Fruit fly (Drosophila melanogaster) whole organism, prepupa: ENCODE data around the gene CG34130.

Source experiments
- Blimp-1 ChIP-seq: fragments of 200-800 bp; sonication (Bioruptor generic); optimal IDR thresholded peaks from 3 replicates; lab custom pipeline; 2017; ENCODE audit warnings: missing biosample characterization, missing genetic modification characterization, mild to moderate bottlenecking, moderate library complexity, missing genetic modification reagents
- CG10631 ChIP-seq: fragments of 200-800 bp; sonication (Bioruptor generic); optimal IDR thresholded peaks from 2 replicates; lab custom pipeline; 2016; ENCODE audit warnings: missing biosample characterization, missing genetic modification characterization
- CG10669 ChIP-seq: fragments of 200-800 bp; sonication (Bioruptor generic); optimal IDR thresholded peaks from 3 replicates; lab custom pipeline; 2018; ENCODE audit warnings: missing biosample characterization, mild to moderate bottlenecking, missing genetic modification characterization, moderate library complexity
- CG11294 ChIP-seq: fragments of 200-800 bp; sonication (Bioruptor generic); IDR thresholded peaks from 2 replicates; pipeline ENCODE4 v1.3.6; 2022; ENCODE audit warnings: missing biosample characterization, missing genetic modification characterization
- CG11762 ChIP-seq: fragments of 200-800 bp; sonication (Bioruptor generic); optimal IDR thresholded peaks from 3 replicates; lab custom pipeline; 2016; ENCODE audit warnings: missing biosample characterization, missing genetic modification characterization; ENCODE audit not compliant: insufficient read depth
- CG11902 ChIP-seq: fragments of 200-800 bp; sonication (Bioruptor generic); optimal IDR thresholded peaks from 3 replicates; lab custom pipeline; 2016; ENCODE audit warnings: missing biosample characterization, missing genetic modification characterization
- CG16779 ChIP-seq: fragments of 200-800 bp; sonication (Bioruptor generic); optimal IDR thresholded peaks from 3 replicates; lab custom pipeline; 2017; ENCODE audit warnings: missing biosample characterization, mild to moderate bottlenecking, missing genetic modification characterization
- CG31627 ChIP-seq: fragments of 200-800 bp; sonication (Bioruptor generic); optimal IDR thresholded peaks from 3 replicates; lab custom pipeline; 2016; ENCODE audit warnings: missing biosample characterization, missing genetic modification characterization
- CG32006 ChIP-seq: fragments of 200-800 bp; sonication (Bioruptor generic); optimal IDR thresholded peaks from 3 replicates; lab custom pipeline; 2017; ENCODE audit warnings: missing biosample characterization, mild to moderate bottlenecking, missing genetic modification characterization
- CG3919 ChIP-seq: fragments of 200-800 bp; sonication (Bioruptor generic); optimal IDR thresholded peaks from 3 replicates; lab custom pipeline; 2016; ENCODE audit warnings: missing biosample characterization, missing genetic modification characterization
- CG4318 ChIP-seq: fragments of 200-800 bp; sonication (Bioruptor generic); optimal IDR thresholded peaks from 3 replicates; lab custom pipeline; 2017; ENCODE audit warnings: missing biosample characterization, mild to moderate bottlenecking, missing genetic modification characterization
- CG6163 ChIP-seq: fragments of 200-800 bp; sonication (Bioruptor generic); IDR thresholded peaks from 3 replicates; pipeline ENCODE4 v1.3.6; 2022; ENCODE audit warnings: missing biosample characterization, missing genetic modification characterization
- CG6792 ChIP-seq: fragments of 200-800 bp; sonication (Bioruptor generic); optimal IDR thresholded peaks from 3 replicates; lab custom pipeline; 2016; ENCODE audit warnings: missing biosample characterization, missing genetic modification characterization
- CG6854 ChIP-seq: fragments of 200-800 bp; sonication (Bioruptor generic); optimal IDR thresholded peaks from 2 replicates; lab custom pipeline; 2017; ENCODE audit warnings: missing biosample characterization, mild to moderate bottlenecking, missing genetic modification characterization
- CG7368 ChIP-seq: fragments of 200-800 bp; sonication (Bioruptor generic); optimal IDR thresholded peaks from 3 replicates; lab custom pipeline; 2016; ENCODE audit warnings: missing biosample characterization, missing genetic modification characterization
- CG8119 ChIP-seq: fragments of 200-800 bp; sonication (Bioruptor generic); IDR thresholded peaks from 3 replicates; pipeline ENCODE4 v1.3.6; 2022; ENCODE audit warnings: missing biosample characterization, missing genetic modification characterization
- CG8319 ChIP-seq: fragments of 200-800 bp; sonication (Bioruptor generic); optimal IDR thresholded peaks from 3 replicates; lab custom pipeline; 2016; ENCODE audit warnings: missing biosample characterization, missing genetic modification characterization
- CG8632 ChIP-seq: fragments of 200-800 bp; sonication (Bioruptor generic); optimal IDR thresholded peaks from 3 replicates; lab custom pipeline; 2016; ENCODE audit warnings: missing biosample characterization, missing genetic modification characterization
- CG9139 ChIP-seq: fragments of 200-800 bp; sonication (Bioruptor generic); optimal IDR thresholded peaks from 3 replicates; lab custom pipeline; 2017; ENCODE audit warnings: missing biosample characterization, mild to moderate bottlenecking, missing genetic modification characterization
- Eip75B ChIP-seq: fragments of 200-800 bp; sonication (Bioruptor generic); optimal IDR thresholded peaks from 3 replicates; lab custom pipeline; 2016; ENCODE audit warnings: missing biosample characterization, missing genetic modification characterization
- Eip78C ChIP-seq: fragments of 200-800 bp; sonication (Bioruptor generic); peaks from one replicate; lab custom pipeline; 2016; ENCODE audit warnings: missing biosample characterization, missing genetic modification characterization
- Eip93F ChIP-seq: fragments of 200-800 bp; sonication (Bioruptor generic); optimal IDR thresholded peaks from 2 replicates; lab custom pipeline; 2016; ENCODE audit warnings: missing biosample characterization, mild to moderate bottlenecking, missing genetic modification characterization
- Ets96B ChIP-seq: fragments of 200-800 bp; optimal IDR thresholded peaks from 2 replicates; lab custom pipeline; 2019; ENCODE audit warnings: missing biosample characterization, mild to moderate bottlenecking, missing genetic modification characterization, moderate library complexity
- Gug ChIP-seq: fragments of 200-800 bp; sonication (Bioruptor generic); IDR thresholded peaks from 2 replicates; pipeline ENCODE4 v1.3.6; 2022; ENCODE audit warnings: missing biosample characterization, missing genetic modification characterization
- Hr38 ChIP-seq: sonication (Bioruptor generic); optimal IDR thresholded peaks from 2 replicates; lab custom pipeline; 2016; ENCODE audit warnings: missing biosample characterization, missing genetic modification characterization
- Hr39 ChIP-seq: fragments of 200-800 bp; sonication (Bioruptor generic); optimal IDR thresholded peaks from 2 replicates; lab custom pipeline; 2016; ENCODE audit warnings: missing biosample characterization, missing genetic modification characterization
- Hr4 ChIP-seq: fragments of 200-800 bp; sonication (Bioruptor generic); optimal IDR thresholded peaks from 3 replicates; lab custom pipeline; 2016; ENCODE audit warnings: missing biosample characterization, missing genetic modification characterization
- Lpt ChIP-seq: fragments of 200-800 bp; sonication (Bioruptor generic); optimal IDR thresholded peaks from 3 replicates; lab custom pipeline; 2016; ENCODE audit warnings: missing biosample characterization, missing genetic modification characterization
- Met ChIP-seq: fragments of 200-800 bp; sonication (Bioruptor generic); optimal IDR thresholded peaks from 3 replicates; lab custom pipeline; 2016; ENCODE audit warnings: missing biosample characterization, missing genetic modification characterization
- OdsH ChIP-seq: fragments of 200-800 bp; sonication (Bioruptor generic); optimal IDR thresholded peaks from 3 replicates; lab custom pipeline; 2016; ENCODE audit warnings: missing biosample characterization, missing genetic modification characterization
- Smox ChIP-seq: fragments of 200-800 bp; sonication (Bioruptor generic); optimal IDR thresholded peaks from 3 replicates; lab custom pipeline; 2016; ENCODE audit warnings: missing biosample characterization, missing genetic modification characterization
- Sox102F ChIP-seq: fragments of 200-800 bp; sonication (Bioruptor generic); optimal IDR thresholded peaks from 2 replicates; lab custom pipeline; 2016; ENCODE audit warnings: missing biosample characterization, mild to moderate bottlenecking, missing genetic modification characterization
- Sox14 ChIP-seq: fragments of 200-800 bp; sonication (Bioruptor generic); optimal IDR thresholded peaks from 3 replicates; lab custom pipeline; 2016; ENCODE audit warnings: missing biosample characterization, missing genetic modification characterization
- Sox15 ChIP-seq: fragments of 200-800 bp; sonication (Bioruptor generic); optimal IDR thresholded peaks from 3 replicates; lab custom pipeline; 2016; ENCODE audit warnings: missing biosample characterization, missing genetic modification characterization
- acj6 ChIP-seq: fragments of 200-800 bp; sonication (Bioruptor generic); optimal IDR thresholded peaks from 3 replicates; lab custom pipeline; 2016; ENCODE audit warnings: missing biosample characterization, missing genetic modification characterization
- cyc ChIP-seq: fragments of 200-800 bp; sonication (Bioruptor generic); optimal IDR thresholded peaks from 3 replicates; lab custom pipeline; 2016; ENCODE audit warnings: missing biosample characterization, missing genetic modification characterization
- eg ChIP-seq: fragments of 200-800 bp; sonication (Bioruptor generic); IDR thresholded peaks from 3 replicates; pipeline ENCODE4 v1.3.6; 2022; ENCODE audit warnings: missing biosample characterization, missing genetic modification characterization
- fd59A ChIP-seq: fragments of 200-800 bp; sonication (Bioruptor generic); optimal IDR thresholded peaks from 2 replicates; lab custom pipeline; 2017; ENCODE audit warnings: missing biosample characterization, mild to moderate bottlenecking, missing genetic modification characterization, missing genetic modification reagents
- fd85E ChIP-seq: fragments of 200-800 bp; sonication (Bioruptor generic); optimal IDR thresholded peaks from 3 replicates; lab custom pipeline; 2016; ENCODE audit warnings: missing biosample characterization, missing genetic modification characterization
- fkh ChIP-seq: fragments of 200-800 bp; sonication (Bioruptor generic); optimal IDR thresholded peaks from 3 replicates; lab custom pipeline; 2017; ENCODE audit warnings: missing biosample characterization, mild to moderate bottlenecking, missing genetic modification characterization, moderate library complexity
- lz ChIP-seq: fragments of 200-800 bp; sonication (Bioruptor generic); optimal IDR thresholded peaks from 3 replicates; lab custom pipeline; 2016; ENCODE audit warnings: missing biosample characterization, missing genetic modification characterization
- net ChIP-seq: fragments of 200-800 bp; sonication (Bioruptor generic); optimal IDR thresholded peaks from 3 replicates; lab custom pipeline; 2016; ENCODE audit warnings: missing biosample characterization, missing genetic modification characterization
- pdm3 ChIP-seq: fragments of 200-800 bp; sonication (Bioruptor generic); optimal IDR thresholded peaks from 3 replicates; lab custom pipeline; 2016; ENCODE audit warnings: missing biosample characterization, missing genetic modification characterization
- svp ChIP-seq: fragments of 200-800 bp; sonication (Bioruptor generic); peaks from one replicate; lab custom pipeline; 2016; ENCODE audit warnings: missing biosample characterization, missing genetic modification characterization
- topi ChIP-seq: fragments of 200-800 bp; sonication (Bioruptor generic); optimal IDR thresholded peaks from 3 replicates; lab custom pipeline; 2016; ENCODE audit warnings: missing biosample characterization, missing genetic modification characterization
- vri ChIP-seq: fragments of 200-800 bp; sonication (Bioruptor generic); optimal IDR thresholded peaks from 3 replicates; lab custom pipeline; 2016; ENCODE audit warnings: missing biosample characterization, mild to moderate bottlenecking, missing genetic modification characterization

CG34130 gene

DNA sequence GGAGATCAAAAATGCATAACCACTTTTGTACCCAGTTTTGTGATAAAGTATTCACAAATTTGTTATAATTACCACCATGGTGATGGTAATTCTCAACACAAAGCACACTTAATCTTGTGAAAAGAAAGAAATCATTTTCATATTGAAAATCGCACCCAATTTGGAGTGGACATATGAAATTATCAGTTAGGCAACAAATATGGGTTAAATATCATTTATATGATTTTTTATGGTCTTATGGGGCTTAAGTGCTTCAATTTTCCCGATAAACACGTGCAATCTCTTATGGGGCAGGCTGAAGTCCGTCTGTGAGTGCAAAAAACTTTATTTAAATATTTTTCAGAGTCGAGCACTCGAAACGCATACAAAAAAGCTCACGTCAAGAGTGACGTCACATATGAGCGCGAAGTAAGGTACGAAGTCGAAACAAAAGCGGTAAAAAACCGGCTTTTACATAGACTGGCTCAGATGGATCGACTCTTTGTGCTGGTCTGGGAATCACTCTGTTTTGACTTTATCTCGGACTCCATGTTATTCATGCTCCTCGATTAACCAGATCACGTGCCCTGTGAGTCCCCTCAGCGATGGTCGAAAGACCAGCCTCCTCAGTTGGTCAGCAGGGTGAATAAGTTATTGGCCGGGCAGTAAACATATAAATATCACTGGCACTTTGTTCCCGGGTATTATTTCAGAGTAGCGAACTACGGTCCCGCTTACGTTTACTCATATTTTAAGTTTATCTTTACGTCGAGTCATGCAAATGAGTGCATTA, 36.9 kb upstream of the CG34130 start (continued):
- TF ChIP-seq CG8319 (GFP tag; lab: Kevin White, UChicago): no peak
- TF ChIP-seq cyc (GFP tag; lab: Kevin White, UChicago): no peak
- TF ChIP-seq net: no peak
- no peak for TF ChIP-seq Lpt (GFP tag; lab: Kevin White, UChicago)
- no peak for TF ChIP-seq Sox15 (GFP tag; lab: Kevin White, UChicago)
- TF ChIP-seq CG9139 (GFP tag; lab: Kevin White, UChicago): peak; percentile 14
- TF ChIP-seq topi: no peak
- no peak for TF ChIP-seq OdsH (GFP tag; lab: Kevin White, UChicago)
- TF ChIP-seq Ets96B: no peak
- no peak for TF ChIP-seq vri (GFP tag; lab: Kevin White, UChicago)

dm6 chr3R:26222123-26222651, 32.4 kb upstream of the CG34130 start:
- no peak for TF ChIP-seq CG11902 (GFP tag; lab: Kevin White, UChicago)
- no peak for TF ChIP-seq Sox102F
- TF ChIP-seq fkh (GFP tag; lab: Kevin White, UChicago): peak; percentile 77
- TF ChIP-seq svp: peak; percentile 13

DNA sequence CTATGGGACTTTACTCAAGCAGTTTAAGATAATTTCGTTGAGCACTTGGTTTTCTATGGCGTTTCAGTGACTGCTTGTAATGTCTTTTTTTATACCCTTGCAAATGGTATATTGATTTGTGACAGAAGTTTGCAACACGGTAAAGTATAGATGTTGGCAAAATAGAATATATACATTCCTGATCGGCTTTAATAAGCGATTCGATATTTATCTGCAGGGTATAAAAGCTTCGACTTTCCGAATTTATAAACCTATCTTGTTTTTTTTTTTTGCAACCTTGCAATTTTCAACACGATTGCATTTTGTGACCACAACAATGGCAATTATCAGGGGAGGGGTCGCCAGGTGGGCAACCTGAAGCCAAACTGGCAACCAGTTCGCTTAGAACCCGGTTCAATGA, 24.5 kb upstream of the CG34130 start:
- TF ChIP-seq Eip75B (GFP tag; lab: Kevin White, UChicago) (peak; percentile 14), CG16779 (no peak), acj6 (GFP tag; lab: Kevin White, UChicago) (peak; percentile 31), CG32006 (GFP tag; lab: Kevin White, UChicago) (peak; percentile 31), CG8119 (no peak), Hr38 (no peak), Eip78C (GFP tag; lab: Kevin White, UChicago) (peak; percentile 72), Gug (no peak), OdsH (GFP tag; lab: Kevin White, UChicago) (peak; percentile 12), lz (GFP tag; lab: Kevin White, UChicago) (peak; percentile 11), CG6854 (GFP tag; lab: Kevin White, UChicago) (no peak), Sox14 (GFP tag; lab: Kevin White, UChicago) (peak; percentile 19), Hr4 (GFP tag; lab: Kevin White, UChicago) (no peak), CG9139 (GFP tag; lab: Kevin White, UChicago) (no peak), CG11294 (GFP tag; lab: Robert Waterston, UW) (peak; percentile 27; the same call in 1 of the 2 replicates), CG3919 (GFP tag; lab: Kevin White, UChicago) (no peak), CG7368 (GFP tag; lab: Kevin White, UChicago) (no peak), Blimp-1 (GFP tag; lab: Kevin White, UChicago) (no peak), CG4318 (GFP tag; lab: Kevin White, UChicago) (no peak), CG11762 (GFP tag; lab: Kevin White, UChicago) (no peak), CG10669 (GFP tag; lab: Kevin White, UChicago) (no peak), Hr39 (GFP tag; lab: Kevin White, UChicago) (peak; percentile 16), CG6792 (GFP tag; lab: Kevin White, UChicago) (peak; percentile 20), CG31627 (peak; percentile 1), vri (GFP tag; lab: Kevin White, UChicago) (no peak), Smox (GFP tag; lab: Kevin White, UChicago) (no peak), Met (GFP tag; lab: Kevin White, UChicago) (peak; percentile 14), pdm3 (GFP tag; lab: Kevin White, UChicago) (peak; percentile 16), fd85E (no peak), fd59A (GFP tag; lab: Kevin White, UChicago) (no peak), CG6163 (peak; percentile 39; the same call in 1 of the 3 replicates), CG10631 (GFP tag; lab: Kevin White, UChicago) (peak; percentile 1), Eip93F (GFP tag; lab: Kevin White, UChicago) (no peak), CG8632 (no peak), Sox15 (GFP tag; lab: Kevin White, UChicago) (no peak), svp (peak; percentile 62), Ets96B (no peak), eg (GFP tag; lab: Robert Waterston, UW) (peak; percentile 54; the same call in 2 of the 3 replicates), net (no peak)
